Worm (Caenorhabditis elegans): Measurements from ENCODE around the gene ncs-1.

Gene ncs-1

DNA sequence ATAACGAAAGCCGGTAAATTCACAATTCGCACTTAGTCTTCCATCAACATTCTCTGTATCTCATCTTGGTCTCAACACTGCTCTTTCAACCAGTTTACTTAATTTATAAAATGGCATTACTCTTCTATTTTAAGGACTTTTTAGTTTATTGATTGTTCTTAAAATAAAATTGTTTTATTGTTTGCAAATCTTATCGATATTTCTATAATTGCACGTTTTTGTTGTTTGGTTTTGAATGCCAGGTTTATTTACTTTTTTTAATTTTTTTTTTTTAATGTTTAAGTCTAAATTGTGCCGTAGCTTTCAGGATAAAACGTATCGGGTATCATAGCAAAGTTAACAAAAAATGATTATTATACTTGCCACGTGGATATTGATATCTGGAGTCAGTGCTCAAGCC is 5.5 kb downstream of the ncs-1 start, which contains the start of gene chil-10:
Gene chil-10, plus strand, starts transcription at position 301 of the 400 bp plus-strand sequence.
- no peak for TF ChIP-seq cebp-1 (GFP tag; IDR thresholded peaks at IDR 0.05)
- no peak for TF ChIP-seq cebp-1 (tag; optimal IDR thresholded peaks at IDR 0.05)
- no peak for TF ChIP-seq rec-8 (tag; optimal IDR thresholded peaks at IDR 0.05)

- 0 out of 2 replicates have a peak, but pooled peaks have one; percentile 13 for TF ChIP-seq nfyb-1 (GFP tag; IDR thresholded peaks at IDR 0.05)
- TF ChIP-seq mcd-1 (GFP tag; IDR thresholded peaks at IDR 0.05): no peak
- TF ChIP-seq nhr-80 (tag; optimal IDR thresholded peaks at IDR 0.05): peak; percentile 4
- peak; percentile 87 for TF ChIP-seq attf-3 (GFP tag; conservative IDR thresholded peaks at IDR 0.05)
- TF ChIP-seq K11D2.4 (GFP tag; IDR thresholded peaks at IDR 0.05): no peak
- peak; percentile 10 for TF ChIP-seq lin-40 (tag; optimal IDR thresholded peaks at IDR 0.05)
These were observed 8.5 kb downstream of the ncs-1 start, which contains the start of gene apm-3 for ce11 chrX:954499-955061. Gene apm-3 (plus strand): TSS chrX:954975.

DNA sequence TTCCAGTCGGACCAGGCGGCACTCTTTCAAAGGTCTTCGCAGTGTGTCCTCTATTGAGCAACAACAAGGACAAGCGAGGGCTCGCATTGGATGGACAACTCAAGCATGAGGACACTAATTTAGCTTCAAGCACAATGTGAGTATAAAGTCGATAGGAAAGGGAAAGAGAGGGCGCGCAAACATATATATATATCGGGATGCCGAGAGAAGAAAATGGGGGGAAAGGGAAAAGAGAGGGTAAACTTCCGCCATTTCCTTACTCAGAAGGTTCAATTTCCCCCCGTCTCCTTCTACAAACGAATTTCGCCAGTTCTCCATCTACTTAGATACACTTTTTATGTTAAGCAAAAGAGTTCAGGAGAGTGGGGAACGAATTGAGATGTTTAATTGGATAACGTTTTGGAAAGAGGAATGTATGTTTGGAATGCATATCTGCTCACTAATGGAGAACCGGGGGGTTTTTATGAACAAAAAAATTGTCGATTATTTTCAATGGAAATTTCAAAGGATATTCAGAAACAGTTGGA is 10.5 kb downstream of the ncs-1 start:
- TF ChIP-seq nfya-2 (GFP tag; IDR thresholded peaks at IDR 0.05) (no peak), T07F8.4 (tag; optimal IDR thresholded peaks at IDR 0.05) (no peak), lin-35 (GFP tag; optimal IDR thresholded peaks at IDR 0.05) (no peak), rec-8 (tag; optimal IDR thresholded peaks at IDR 0.05) (no peak), madf-10 (tag; optimal IDR thresholded peaks at IDR 0.05) (no peak), nfyb-1 (GFP tag; IDR thresholded peaks at IDR 0.05) (no peak), hmg-1.2 (GFP tag; IDR thresholded peaks at IDR 0.05) (no peak), snpc-1.3 (tag; optimal IDR thresholded peaks at IDR 0.05; ENCODE audit: insufficient read depth) (no peak), ztf-6 (GFP tag; IDR thresholded peaks at IDR 0.05) (no peak), lsy-27 (tag; optimal IDR thresholded peaks at IDR 0.05; ENCODE audit: borderline replicate concordance, insufficient read depth) (no peak), F52B5.7 (tag; optimal IDR thresholded peaks at IDR 0.05) (no peak), somi-1 (GFP tag; optimal IDR thresholded peaks at IDR 0.05) (no peak), ets-4 (GFP tag; optimal IDR thresholded peaks at IDR 0.05) (no peak), zim-3 (tag; optimal IDR thresholded peaks at IDR 0.05) (no peak), lin-54 (GFP tag; optimal IDR thresholded peaks at IDR 0.05) (no peak), B0336.3 (GFP tag; IDR thresholded peaks at IDR 0.05) (no peak), F33H1.4 (GFP tag; IDR thresholded peaks at IDR 0.05) (no peak), Y53G8AR.9 (GFP tag; conservative IDR thresholded peaks at IDR 0.05) (no peak), snpc-3.4 (tag; optimal IDR thresholded peaks at IDR 0.05) (no peak)

DNA sequence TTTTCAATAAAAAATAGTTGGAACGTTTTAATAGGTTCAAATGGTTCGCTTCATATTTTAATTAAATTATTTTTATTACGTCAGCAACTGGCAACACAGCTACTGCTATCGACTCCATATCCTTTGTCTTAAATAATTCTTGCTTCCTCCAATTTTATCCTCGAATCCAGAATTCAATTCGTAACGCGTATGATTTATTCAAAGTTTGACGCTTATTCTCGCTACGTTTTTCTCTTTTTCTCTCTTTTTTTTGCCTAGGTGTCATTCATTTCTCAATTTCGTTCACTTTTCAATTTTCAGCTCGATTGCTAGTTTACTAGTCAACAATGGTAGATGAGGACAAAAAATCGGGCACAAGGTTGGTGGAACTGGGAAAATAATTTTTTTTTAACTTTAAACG is 12.6 kb downstream of the ncs-1 start, which contains the start of gene arr-1:
Gene arr-1, plus strand, starts transcription at position 301 of the 400 bp plus-strand sequence.
- TF ChIP-seq nfya-2 (GFP tag; IDR thresholded peaks at IDR 0.05) (no peak), sdz-38 (tag; optimal IDR thresholded peaks at IDR 0.05) (no peak), Y79H2A.3 (GFP tag; conservative IDR thresholded peaks at IDR 0.05) (no peak), sptf-2 (GFP tag; optimal IDR thresholded peaks at IDR 0.05) (no peak), zim-3 (tag; optimal IDR thresholded peaks at IDR 0.05) (no peak), Y56A3A.18 (GFP tag; IDR thresholded peaks at IDR 0.05) (no peak), sea-2 (GFP tag; IDR thresholded peaks at IDR 0.05) (no peak), ceh-91 (GFP tag; IDR thresholded peaks at IDR 0.05) (no peak)
